Fruit fly (Drosophila melanogaster): Measurements from ENCODE around the gene CG34159.

DNA sequence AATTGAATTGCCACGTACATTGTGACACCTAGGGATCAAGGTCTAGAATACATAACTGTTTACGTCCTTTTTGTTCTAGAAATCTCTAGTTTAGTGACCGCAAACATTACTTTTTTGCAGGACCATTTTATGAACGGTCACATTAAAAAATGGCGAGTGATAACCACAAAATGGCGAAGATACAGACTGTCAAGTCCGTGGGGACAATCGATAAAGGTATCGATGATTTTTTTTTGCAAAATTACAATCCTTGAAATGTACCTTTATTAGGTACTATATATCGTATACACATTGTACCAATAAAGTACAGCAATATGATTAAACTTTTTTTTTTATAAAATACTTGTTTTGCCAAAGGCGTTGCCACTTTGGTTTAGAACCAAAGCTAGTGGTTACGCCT, 26.3 kb upstream of the CG34159 start:
- TF ChIP-seq cic (GFP tag; optimal IDR thresholded peaks at IDR 0.05) = no peak
- no peak for TF ChIP-seq CG5204 (GFP tag; optimal IDR thresholded peaks at IDR 0.05)
- no peak for TF ChIP-seq CG12768 (GFP tag; optimal IDR thresholded peaks at IDR 0.05)
- TF ChIP-seq Clk (GFP tag; optimal IDR thresholded peaks at IDR 0.05) = no peak
- no peak for TF ChIP-seq CG7101 (tag; optimal IDR thresholded peaks at IDR 0.05)
- TF ChIP-seq Mnt (GFP tag; optimal IDR thresholded peaks at IDR 0.05) = no peak
- TF ChIP-seq CG11617 (GFP tag; optimal IDR thresholded peaks at IDR 0.05) = no peak
- no peak for TF ChIP-seq toe (GFP tag; optimal IDR thresholded peaks at IDR 0.05)
- TF ChIP-seq tj (GFP tag; optimal IDR thresholded peaks at IDR 0.05) = no peak
- TF ChIP-seq CG14711 (tag; optimal IDR thresholded peaks at IDR 0.05) = no peak
- TF ChIP-seq cnc (optimal IDR thresholded peaks at IDR 0.05) = no peak

Measured in whole organism, adult.